Fruit fly (Drosophila melanogaster): Measurements from ENCODE around the gene Kdm2.

Kdm2 gene

DNA sequence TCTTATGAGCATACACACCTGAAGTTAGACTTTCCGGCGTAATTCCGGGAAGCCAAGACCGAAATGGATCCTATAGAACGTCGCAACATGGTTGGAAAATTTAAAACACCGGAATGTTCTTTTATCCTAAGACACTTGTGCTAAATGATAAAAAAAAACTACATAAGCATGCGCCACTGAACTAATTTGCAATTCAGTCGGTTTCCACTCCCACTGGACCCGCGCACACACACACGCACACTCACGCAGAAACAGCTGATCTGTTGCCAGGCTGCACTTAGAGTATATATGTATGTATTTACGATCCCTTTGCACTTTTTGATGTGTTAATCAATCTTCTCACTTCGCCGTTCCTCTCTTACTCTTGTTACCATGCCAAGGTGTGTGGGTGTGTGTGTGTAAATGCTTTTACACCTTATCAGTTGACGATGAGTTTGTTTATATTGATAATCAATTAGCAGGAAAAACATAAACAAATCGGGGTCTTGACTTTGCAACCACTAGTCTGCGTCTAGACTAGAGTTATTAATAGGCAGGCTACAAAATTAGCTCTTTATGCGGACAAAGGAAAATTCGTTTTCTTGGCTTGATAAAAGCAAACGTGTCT, 3.7 kb upstream of the Kdm2 start, which contains the start of gene Mst85C:
Mst85C (plus strand) TSS at position 180 of the 607 bp plus-strand sequence.
- TF ChIP-seq CTCF (optimal IDR thresholded peaks at IDR 0.05) (no peak), CG8478 (optimal IDR thresholded peaks at IDR 0.05) (no peak)

DNA sequence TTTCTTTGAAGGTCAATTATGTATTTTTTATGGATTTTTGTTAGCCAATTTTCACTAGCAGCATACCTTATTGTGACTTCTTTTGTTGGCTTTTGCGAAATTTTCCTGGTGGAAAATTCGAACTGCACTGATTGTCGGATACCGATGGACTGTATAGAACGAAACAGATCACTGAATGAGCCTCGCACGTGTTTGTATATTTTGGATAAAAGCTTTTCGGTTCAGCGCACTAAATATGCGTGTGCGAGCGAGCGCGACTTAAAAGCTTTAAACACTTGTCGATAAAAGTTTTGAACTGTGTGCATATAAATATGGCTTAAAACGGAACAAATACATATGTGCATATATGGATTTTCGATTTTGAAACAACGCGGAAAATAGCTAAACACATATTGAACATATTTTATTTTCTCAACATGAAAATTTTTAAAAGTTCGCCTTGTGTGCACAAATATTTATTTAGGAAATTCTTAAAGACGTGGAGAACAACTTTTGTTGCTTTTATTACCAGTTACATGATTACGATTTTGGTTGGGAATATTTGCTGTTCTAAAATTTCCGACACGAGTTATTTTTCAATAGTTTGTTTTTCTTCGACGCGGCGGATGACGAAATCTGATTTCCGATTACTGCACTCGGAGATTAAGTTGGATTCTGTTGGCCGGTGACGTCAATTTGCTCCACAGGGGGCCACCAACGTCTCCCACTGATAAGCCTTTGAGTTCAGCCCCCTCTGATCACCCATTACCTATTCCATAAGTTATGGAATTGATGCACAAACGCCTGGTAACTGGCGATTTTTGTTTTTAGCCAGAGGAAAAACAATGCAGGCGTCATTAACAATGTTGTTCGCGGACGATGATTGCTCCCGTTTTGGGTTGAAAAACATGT, 3.0 kb upstream of the Kdm2 start:
- TF ChIP-seq CTCF (optimal IDR thresholded peaks at IDR 0.05) (no peak), CG8478 (optimal IDR thresholded peaks at IDR 0.05) (no peak)

DNA sequence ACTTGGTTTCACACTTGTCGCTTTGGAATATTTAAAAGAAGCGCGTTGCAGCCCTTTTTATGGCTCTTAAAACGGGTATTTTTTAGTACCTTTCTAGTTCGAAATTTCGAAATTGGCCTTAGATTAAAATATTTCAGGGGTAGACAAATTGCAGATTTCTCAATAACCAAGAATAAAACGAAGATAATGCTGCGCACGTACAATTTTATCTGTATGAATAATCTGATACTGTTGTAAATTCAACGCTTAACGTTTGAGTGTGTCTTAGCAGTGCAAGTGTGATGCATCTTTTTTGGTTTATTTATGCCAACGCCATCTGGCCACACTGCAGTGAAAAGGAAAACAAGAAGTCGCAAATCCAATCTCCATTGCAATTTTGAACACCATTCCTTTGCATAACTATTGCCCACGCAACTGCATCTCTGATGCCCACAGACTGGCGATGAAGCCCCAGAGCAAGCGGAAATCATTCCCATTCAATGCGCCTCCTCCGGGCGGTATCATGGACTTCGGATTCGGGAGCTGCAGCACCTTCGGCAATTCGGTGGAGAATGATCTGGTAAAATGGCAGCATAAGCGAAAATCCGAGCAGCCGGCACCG, 1.7 kb upstream of the Kdm2 start, which contains the start of gene Nmdmc:
Nmdmc (minus strand) TSS at position 37 of the 601 bp plus-strand sequence.
- TF ChIP-seq CG8478 (optimal IDR thresholded peaks at IDR 0.05) (no peak), CTCF (optimal IDR thresholded peaks at IDR 0.05) (no peak)

DNA sequence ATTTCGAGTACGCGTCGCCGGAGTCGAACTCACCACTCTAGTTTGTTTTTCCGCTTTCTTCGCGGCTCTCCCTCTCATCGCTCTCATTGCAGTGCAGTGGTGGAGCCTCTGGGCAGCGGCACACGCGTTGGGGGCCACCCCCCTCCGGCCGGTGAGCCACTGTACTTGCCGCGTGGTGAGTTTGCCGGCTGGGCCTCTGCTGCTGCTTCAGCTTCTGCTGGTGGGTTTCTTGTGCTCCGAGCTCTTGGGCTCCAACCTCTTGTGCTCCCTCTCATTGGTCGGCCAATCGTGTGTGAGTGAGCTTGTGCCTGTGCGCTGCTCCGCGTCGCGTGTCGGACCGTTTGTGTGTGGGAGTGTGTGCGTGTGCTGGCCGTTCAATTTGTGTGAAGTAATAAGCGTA, 726 bp downstream of the Kdm2 start:
- no peak for TF ChIP-seq CG8478 (optimal IDR thresholded peaks at IDR 0.05)
- no peak for TF ChIP-seq CTCF (optimal IDR thresholded peaks at IDR 0.05)

DNA sequence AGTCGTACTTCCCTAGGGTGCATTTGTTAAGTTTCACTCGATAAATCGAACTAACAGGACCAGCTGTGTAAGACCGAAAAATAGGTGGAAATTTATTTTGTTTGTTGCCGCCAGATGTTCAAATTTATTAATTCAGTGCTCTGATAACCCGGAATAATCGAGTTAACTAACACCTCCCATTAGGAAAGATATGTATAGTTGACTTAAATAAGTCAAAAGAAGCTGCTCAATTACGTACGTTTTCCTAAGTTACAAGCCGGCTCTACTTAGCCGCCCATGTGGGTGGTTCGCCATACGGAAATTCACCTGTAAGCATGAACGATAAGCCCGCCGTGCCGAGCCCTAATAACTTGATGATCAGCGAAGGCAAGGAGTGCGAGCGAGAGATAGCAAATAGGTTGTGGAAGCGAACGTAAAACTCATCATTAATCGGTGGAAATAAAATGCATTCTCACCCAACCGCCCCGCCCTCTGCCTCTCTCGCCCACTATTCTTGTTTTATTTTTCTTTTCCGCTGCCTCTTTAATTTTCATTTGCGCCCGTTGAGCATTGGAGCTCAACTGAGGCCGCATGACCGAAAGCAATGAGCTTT, 1.7 kb downstream of the Kdm2 start:
- TF ChIP-seq CG8478 (optimal IDR thresholded peaks at IDR 0.05), result no peak
- TF ChIP-seq CTCF (optimal IDR thresholded peaks at IDR 0.05), result no peak

DNA sequence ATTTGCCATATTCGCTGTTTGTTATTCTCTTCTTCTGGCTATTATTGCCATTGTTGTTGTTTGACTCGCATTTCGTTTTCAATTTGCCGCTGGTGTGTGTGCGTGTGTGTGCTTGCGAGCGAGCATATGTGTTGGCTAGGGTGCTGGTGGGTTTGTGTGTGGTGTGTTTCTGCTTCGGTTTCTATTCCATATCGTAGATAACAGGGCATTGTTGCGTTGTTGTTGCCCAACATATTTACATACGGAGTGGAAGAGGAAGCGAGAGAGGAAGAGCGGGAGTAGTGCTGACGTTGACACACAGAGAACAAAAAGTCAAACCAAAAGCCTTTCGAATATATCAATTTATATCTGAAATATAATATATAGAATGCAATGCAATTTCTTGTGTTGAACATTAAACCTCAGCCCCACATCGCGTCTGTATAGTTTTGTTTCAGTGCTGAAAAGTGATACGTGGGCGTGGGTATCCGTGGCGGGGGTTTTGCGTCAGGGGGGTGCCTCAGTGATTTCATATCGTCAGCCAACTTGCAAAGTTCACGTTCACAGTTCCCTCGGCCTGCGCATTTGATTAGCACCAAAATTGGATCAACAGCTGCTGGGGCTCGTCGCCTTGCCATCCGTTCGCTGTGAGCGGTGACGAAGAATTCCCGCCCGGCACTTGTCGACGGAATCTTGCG, 2.3 kb downstream of the Kdm2 start:
- TF ChIP-seq CG8478 (optimal IDR thresholded peaks at IDR 0.05), result no peak
- no peak for TF ChIP-seq CTCF (optimal IDR thresholded peaks at IDR 0.05)

DNA sequence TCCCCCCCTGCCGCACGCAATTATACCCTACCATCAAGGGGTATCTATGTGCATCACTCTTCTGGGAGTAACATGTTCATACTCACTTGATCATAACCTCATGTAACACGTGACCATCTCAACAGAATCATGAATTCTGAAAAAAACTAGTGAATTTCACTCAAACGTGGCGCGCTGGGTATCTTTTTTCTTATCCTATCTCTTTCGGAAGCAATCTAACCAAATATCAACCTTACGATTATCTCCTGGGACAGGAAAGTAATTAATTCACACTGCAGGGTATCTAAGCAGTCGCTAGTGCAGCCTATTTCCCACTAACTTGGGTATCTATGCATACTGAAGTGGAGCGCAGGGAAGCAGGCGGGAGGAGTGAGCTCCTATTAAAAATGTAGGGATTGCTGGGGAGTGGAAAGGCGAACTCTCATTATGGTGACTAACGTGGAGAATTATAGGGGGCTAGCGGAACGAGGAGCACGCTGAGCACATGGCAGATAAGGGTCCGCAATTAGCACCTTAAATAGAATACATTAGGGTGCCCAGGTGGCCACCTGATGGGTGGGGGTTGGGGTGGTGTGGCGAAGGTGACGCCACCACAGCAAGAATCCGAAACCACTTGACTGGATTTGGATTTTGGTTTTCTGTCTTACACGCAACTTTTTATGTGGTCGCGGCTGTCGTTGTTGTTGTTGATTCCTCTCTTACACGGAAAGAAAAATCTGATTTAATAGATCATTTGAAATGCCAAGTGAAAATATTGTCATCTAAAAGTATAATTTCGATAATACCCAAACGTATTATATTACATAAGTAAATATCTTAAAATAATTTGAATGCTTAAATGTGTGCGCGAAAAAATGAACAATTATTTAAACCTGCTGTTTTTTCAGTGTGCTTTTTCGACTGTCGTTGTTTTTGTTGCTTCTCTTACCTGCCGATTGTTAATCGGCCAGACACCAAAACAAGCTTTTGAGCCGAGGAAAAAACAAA, 3.1 kb downstream of the Kdm2 start:
- TF ChIP-seq CTCF (optimal IDR thresholded peaks at IDR 0.05) (no peak), CG8478 (optimal IDR thresholded peaks at IDR 0.05) (no peak)

DNA sequence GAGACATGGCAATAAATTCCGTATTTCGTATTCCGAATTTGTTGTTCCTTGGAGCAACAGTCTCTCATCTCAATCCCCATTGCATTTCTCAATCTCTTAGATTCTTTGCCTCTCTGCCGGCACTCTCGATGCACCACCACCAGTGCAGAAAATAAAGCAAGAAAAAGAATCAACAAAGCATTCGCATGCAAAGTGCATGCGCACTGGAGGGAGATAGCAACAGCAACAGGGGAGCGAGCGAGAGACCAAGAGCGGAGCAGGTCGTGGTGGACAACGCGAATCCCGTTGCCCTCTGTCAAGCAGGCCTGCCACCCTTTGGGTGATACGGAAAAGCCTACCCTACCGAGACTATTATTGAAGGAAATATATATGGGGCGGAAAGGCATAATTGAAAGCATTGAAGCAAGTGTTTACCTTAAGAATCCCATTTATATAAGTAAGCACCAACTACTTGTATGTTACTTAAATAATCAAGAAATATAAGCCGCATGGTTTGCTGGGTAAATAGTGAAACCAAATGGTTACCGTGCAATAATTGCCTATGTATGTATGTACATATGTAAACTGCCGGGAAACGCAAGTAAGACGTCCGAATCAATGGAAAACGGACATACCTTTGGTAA, 4.2 kb downstream of the Kdm2 start:
- TF ChIP-seq CG8478 (optimal IDR thresholded peaks at IDR 0.05), result no peak
- no peak for TF ChIP-seq CTCF (optimal IDR thresholded peaks at IDR 0.05)

DNA sequence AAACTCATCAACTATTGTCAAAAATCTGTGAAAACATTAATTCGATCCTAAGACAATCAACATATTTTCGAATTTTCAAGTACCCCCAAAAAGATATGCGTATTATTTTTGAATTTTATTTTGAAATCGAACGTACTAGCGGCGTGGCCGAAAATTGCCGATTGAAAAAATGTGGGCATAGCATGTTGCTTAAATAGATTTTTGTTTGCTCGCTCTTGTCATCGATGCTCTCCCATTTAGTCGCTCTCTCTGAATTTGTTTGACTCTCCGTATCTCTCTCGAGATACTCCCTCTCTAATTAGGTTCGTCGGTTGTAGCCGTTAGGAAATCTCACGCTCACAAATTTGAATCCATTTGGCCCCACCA, 4.7 kb downstream of the Kdm2 start:
- TF ChIP-seq CTCF (optimal IDR thresholded peaks at IDR 0.05) (no peak), CG8478 (optimal IDR thresholded peaks at IDR 0.05) (no peak)

DNA sequence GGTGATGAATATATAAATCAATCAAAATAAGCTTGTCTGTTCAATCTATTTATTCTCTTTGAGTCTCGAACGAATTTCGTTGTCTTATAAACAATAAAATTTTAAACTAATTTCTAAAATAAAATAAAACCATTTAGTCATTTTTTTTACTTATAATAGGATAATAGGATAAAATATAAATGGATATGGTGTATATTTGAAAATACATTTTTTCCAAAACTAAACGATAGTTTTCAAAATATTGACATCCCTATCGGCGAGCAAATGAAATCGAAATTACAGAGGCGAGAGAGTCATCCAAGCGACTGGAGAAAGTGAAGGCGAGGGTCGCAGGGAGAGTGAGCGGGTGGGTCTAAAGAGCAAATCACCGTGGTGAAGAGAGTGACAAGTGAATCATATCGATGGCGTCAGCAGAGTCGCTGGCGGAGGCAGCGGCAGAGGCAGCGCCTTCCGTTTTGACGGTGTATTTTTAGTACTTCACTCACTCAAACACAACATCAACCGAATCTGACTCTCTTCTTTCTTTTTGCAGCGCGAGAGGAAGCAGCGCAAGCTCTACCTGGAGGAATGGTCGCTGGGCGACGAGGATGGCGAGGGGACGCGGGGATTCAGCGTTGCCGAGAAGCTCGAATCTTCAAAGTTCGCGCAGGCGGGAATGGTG, 5.2 kb downstream of the Kdm2 start:
- TF ChIP-seq CTCF (optimal IDR thresholded peaks at IDR 0.05) (no peak), CG8478 (optimal IDR thresholded peaks at IDR 0.05) (no peak)

DNA sequence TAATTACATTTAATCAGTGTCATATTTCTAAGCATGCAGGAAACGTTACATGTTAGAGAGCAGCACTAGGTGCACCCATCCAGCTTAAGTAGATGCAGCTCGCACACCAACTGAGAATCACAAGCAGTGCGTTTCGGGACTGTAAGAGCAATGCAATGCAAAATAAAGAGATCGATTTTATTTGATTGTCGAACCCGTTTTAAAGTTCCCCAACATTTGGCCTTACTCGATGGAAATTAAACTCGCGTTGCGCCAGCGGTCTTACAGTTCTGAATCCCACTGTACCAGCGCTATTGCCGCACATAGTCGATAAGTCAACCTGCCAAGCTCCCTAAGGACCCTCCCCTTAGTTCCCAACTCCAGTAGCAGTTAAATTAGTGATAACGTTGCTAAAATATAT, 10.5 kb downstream of the Kdm2 start:
- TF ChIP-seq CTCF (optimal IDR thresholded peaks at IDR 0.05), result no peak
- no peak for TF ChIP-seq CG8478 (optimal IDR thresholded peaks at IDR 0.05)

DNA sequence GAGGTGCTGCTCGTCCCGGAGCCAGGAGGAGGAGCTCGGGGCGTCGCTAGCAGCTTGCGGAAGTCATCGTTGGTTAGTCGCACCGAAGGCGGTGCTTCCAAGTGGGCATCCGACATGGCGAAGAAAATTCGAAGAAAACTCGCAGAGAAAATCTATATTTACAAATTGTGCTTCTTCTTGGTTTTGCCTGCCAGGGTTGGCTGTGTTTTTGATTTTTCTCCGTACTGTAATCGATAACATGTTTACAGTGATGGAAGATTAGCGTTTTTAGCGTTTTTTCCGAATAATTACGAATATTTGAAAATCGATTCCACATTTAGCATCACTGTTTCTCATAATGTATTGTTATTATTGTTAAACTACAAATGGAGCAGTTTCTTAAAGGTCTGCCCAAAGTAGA, 12.6 kb downstream of the Kdm2 start, which contains the start of the genes beag and Ada:
beag (minus strand) TSS at position 205 of the 400 bp plus-strand sequence.
Ada (plus strand) TSS at position 310 of the 400 bp plus-strand sequence.
- no peak for TF ChIP-seq CG8478 (optimal IDR thresholded peaks at IDR 0.05)
- peak in 1 of 2 experiments; percentile 12 for TF ChIP-seq CTCF (optimal IDR thresholded peaks at IDR 0.05)

DNA sequence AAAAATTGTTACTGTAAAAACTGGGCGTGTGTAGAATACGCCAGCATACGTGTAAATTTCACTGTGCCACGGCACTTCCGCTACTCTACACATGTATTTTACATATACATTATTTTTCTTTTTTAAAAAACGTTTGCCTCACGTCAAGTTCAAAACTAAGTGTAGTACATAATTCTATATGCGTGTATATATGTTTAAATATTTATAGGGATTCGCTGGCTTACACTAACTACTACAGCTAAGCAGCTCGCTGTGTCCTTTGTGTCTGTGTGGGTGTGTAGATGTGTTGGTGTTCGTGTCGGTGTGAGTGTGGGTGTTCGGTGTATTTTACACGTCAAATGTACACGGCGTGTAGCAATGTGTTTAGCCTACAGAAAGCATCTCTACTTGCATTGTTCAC, 16.1 kb downstream of the Kdm2 start:
- TF ChIP-seq CG8478 (optimal IDR thresholded peaks at IDR 0.05) (no peak), CTCF (optimal IDR thresholded peaks at IDR 0.05) (no peak)

Measured in S2 (cell line).